Fruit fly (Drosophila melanogaster) whole organism, wandering third instar larva: ENCODE measurements around the gene Mitofilin.

ENCODE experiments used
- Abd-B ChIP-seq: fragments of >200 bp; optimal IDR thresholded peaks from 2 replicates; lab custom pipeline; 2017; ENCODE audit warnings: missing biosample characterization, missing genetic modification characterization
- CG32264 ChIP-seq: fragments of 200-800 bp; sonication (Bioruptor generic); optimal IDR thresholded peaks from 2 replicates; lab custom pipeline; 2016; ENCODE audit warnings: missing biosample characterization, missing genetic modification characterization
- CG9705 ChIP-seq: fragments of 200-800 bp; sonication (Bioruptor generic); optimal IDR thresholded peaks from 2 replicates; lab custom pipeline; 2018; ENCODE audit warnings: missing biosample characterization, mild to moderate bottlenecking, missing genetic modification characterization
- CrebA ChIP-seq: fragments of 200-800 bp; sonication (Bioruptor generic); optimal IDR thresholded peaks from 2 replicates; lab custom pipeline; 2016; ENCODE audit warnings: missing biosample characterization, mild to moderate bottlenecking, missing genetic modification characterization, borderline replicate concordance
- Dfd ChIP-seq: fragments of >200 bp; optimal IDR thresholded peaks from 2 replicates; lab custom pipeline; 2017; ENCODE audit warnings: missing biosample characterization, missing genetic modification characterization
- Dif ChIP-seq: fragments of 200-275, 200-300 bp; sonication (Bioruptor generic); optimal IDR thresholded peaks from 2 replicates; lab custom pipeline; 2018; ENCODE audit warnings: missing biosample characterization, missing genetic modification characterization; ENCODE audit not compliant: partially characterized antibody
- GATAd ChIP-seq: sonication (Bioruptor generic); optimal IDR thresholded peaks from 2 replicates; lab custom pipeline; 2016; ENCODE audit warnings: missing biosample characterization, missing genetic modification characterization
- HLH106 ChIP-seq: fragments of 200-800 bp; optimal IDR thresholded peaks from 3 replicates; lab custom pipeline; 2019; ENCODE audit warnings: missing biosample characterization, mild to moderate bottlenecking, missing genetic modification characterization, moderate library complexity
- Hnf4 ChIP-seq: fragments of 200-800 bp; sonication (Bioruptor generic); optimal IDR thresholded peaks from 2 replicates; lab custom pipeline; 2016; ENCODE audit warnings: missing biosample characterization, mild to moderate bottlenecking, missing genetic modification characterization
- Hr78 ChIP-seq: fragments of >200 bp; optimal IDR thresholded peaks from 2 replicates; lab custom pipeline; 2017; ENCODE audit warnings: missing biosample characterization, missing genetic modification characterization
- Mio ChIP-seq: sonication (Bioruptor generic); optimal IDR thresholded peaks from 2 replicates; lab custom pipeline; 2016; ENCODE audit warnings: missing biosample characterization, missing genetic modification characterization
- Myc ChIP-seq: fragments of >200 bp; optimal IDR thresholded peaks from 2 replicates; lab custom pipeline; 2017
- OdsH ChIP-seq: fragments of 200-800 bp; sonication (Bioruptor generic); optimal IDR thresholded peaks from 2 replicates; lab custom pipeline; 2016; ENCODE audit warnings: missing biosample characterization, mild to moderate bottlenecking, missing genetic modification characterization
- Rel ChIP-seq, 2 experiments: fragments of 200-800 bp; sonication (Bioruptor generic) in 1 of 2; optimal IDR thresholded peaks; 2 replicates in 1 of 2; 3 replicates in 1 of 2; lab custom pipeline; 2016 to 2019; ENCODE audit warnings: mild to moderate bottlenecking in 2 of 2, missing biosample characterization in 2 of 2, missing genetic modification characterization in 2 of 2, moderate library complexity in 1 of 2
- Sp1 ChIP-seq: fragments of 200-800 bp; sonication (Bioruptor generic); optimal IDR thresholded peaks from 3 replicates; lab custom pipeline; 2019; ENCODE audit warnings: missing biosample characterization, mild to moderate bottlenecking, missing genetic modification characterization, moderate library complexity
- Vsx2 ChIP-seq: fragments of 200-300, 225-300 bp; sonication (Bioruptor generic); optimal IDR thresholded peaks from 2 replicates; lab custom pipeline; 2018; ENCODE audit warnings: missing biosample characterization, missing genetic modification characterization; ENCODE audit not compliant: partially characterized antibody
- brk ChIP-seq: fragments of 200-800 bp; sonication (Bioruptor generic); optimal IDR thresholded peaks from 2 replicates; lab custom pipeline; 2016; ENCODE audit warnings: missing biosample characterization, mild to moderate bottlenecking, missing genetic modification characterization
- dl ChIP-seq, 2 experiments: fragments of 175-275, 200-275 bp in 1 of 2; fragments of 200-275 bp in 1 of 2; sonication (Bioruptor generic); optimal IDR thresholded peaks; lab custom pipeline; 2018; ENCODE audit warnings: mild to moderate bottlenecking in 2 of 2, missing biosample characterization in 2 of 2, missing genetic modification characterization in 2 of 2, moderate library complexity in 2 of 2; ENCODE audit not compliant: partially characterized antibody in 2 of 2, insufficient read depth in 1 of 2
- dsf ChIP-seq: sonication (Bioruptor generic); optimal IDR thresholded peaks from 2 replicates; lab custom pipeline; 2016; ENCODE audit warnings: missing biosample characterization, missing genetic modification characterization, borderline replicate concordance
- ey ChIP-seq: fragments of 200-800 bp; sonication (Bioruptor generic); optimal IDR thresholded peaks from 2 replicates; lab custom pipeline; 2016; ENCODE audit warnings: missing biosample characterization, missing genetic modification characterization
- foxo ChIP-seq, 2 experiments: fragments of 200-800 bp; sonication (Bioruptor generic); optimal IDR thresholded peaks; 2 replicates in 1 of 2; 3 replicates in 1 of 2; lab custom pipeline; 2016 to 2017; ENCODE audit warnings: missing biosample characterization in 2 of 2, missing genetic modification characterization in 2 of 2
- fru ChIP-seq: fragments of 200-800 bp; sonication (Bioruptor generic); optimal IDR thresholded peaks from 3 replicates; lab custom pipeline; 2016; ENCODE audit warnings: missing biosample characterization, mild to moderate bottlenecking, missing genetic modification characterization
- h ChIP-seq: fragments of 200-800 bp; sonication (Bioruptor generic); optimal IDR thresholded peaks from 3 replicates; lab custom pipeline; 2016; ENCODE audit warnings: missing biosample characterization, mild to moderate bottlenecking, missing genetic modification characterization
- jim ChIP-seq: fragments of 175-275, 200-325 bp; sonication (Bioruptor generic); optimal IDR thresholded peaks from 2 replicates; lab custom pipeline; 2016; ENCODE audit warnings: missing biosample characterization, mild to moderate bottlenecking, missing genetic modification characterization
- lola ChIP-seq: fragments of >200 bp; optimal IDR thresholded peaks from 2 replicates; lab custom pipeline; 2017; ENCODE audit warnings: missing biosample characterization, missing genetic modification characterization
- psq ChIP-seq: fragments of 200-800 bp; sonication (Bioruptor generic); optimal IDR thresholded peaks from 3 replicates; lab custom pipeline; 2017; ENCODE audit warnings: missing biosample characterization, mild to moderate bottlenecking, missing genetic modification characterization, moderate library complexity
- rgr ChIP-seq: fragments of 200-800 bp; sonication (Bioruptor generic); optimal IDR thresholded peaks from 3 replicates; lab custom pipeline; 2016; ENCODE audit warnings: missing biosample characterization, mild to moderate bottlenecking, missing genetic modification characterization
- sage ChIP-seq: fragments of 200-800 bp; sonication (Bioruptor generic); optimal IDR thresholded peaks from 2 replicates; lab custom pipeline; 2016; ENCODE audit warnings: missing biosample characterization, mild to moderate bottlenecking, missing genetic modification characterization
- sv ChIP-seq: fragments of 200-800 bp; sonication (Bioruptor generic); optimal IDR thresholded peaks from 3 replicates; lab custom pipeline; 2016; ENCODE audit warnings: missing biosample characterization, missing genetic modification characterization
- tai ChIP-seq: sonication (Bioruptor generic); optimal IDR thresholded peaks from 2 replicates; lab custom pipeline; 2016; ENCODE audit warnings: missing biosample characterization, missing genetic modification characterization
- usp ChIP-seq: fragments of >200 bp; optimal IDR thresholded peaks from 2 replicates; lab custom pipeline; 2017; ENCODE audit warnings: missing biosample characterization, missing genetic modification characterization
- woc ChIP-seq: sonication (Bioruptor generic); optimal IDR thresholded peaks from 2 replicates; lab custom pipeline; 2016; ENCODE audit warnings: missing biosample characterization, mild to moderate bottlenecking, missing genetic modification characterization

Mitofilin gene

DNA sequence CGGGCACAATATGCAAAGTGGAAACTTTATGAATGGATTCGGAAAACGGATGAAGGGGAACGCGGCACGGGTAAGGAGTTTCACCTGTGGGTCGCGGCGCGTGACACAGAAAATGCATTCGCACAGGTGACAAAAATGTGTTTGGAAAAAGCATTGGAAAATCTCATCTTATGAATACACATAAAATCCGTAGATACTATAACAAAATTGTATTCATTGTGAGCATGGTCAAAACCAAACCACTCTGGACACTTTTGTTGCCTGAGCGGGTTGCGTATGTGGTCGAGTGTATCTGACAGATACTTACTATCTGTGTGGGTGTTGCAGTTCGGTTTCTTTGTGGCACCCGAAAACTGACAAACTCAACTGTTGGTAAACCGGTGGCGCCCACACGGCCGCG is 16.3 kb upstream of the Mitofilin start:
- TF ChIP-seq dl (GFP tag; optimal IDR thresholded peaks at IDR 0.05; lab: Kevin White, UChicago; ENCODE audit: insufficient read depth in 1 of 2, partially characterized antibody in 2 of 2) = no peak
- peak; percentile 10 for TF ChIP-seq Sp1
- TF ChIP-seq Vsx2 (GFP tag; lab: Kevin White, UChicago) = no peak
- peak; percentile 61 for TF ChIP-seq OdsH
- peak; percentile 50 for TF ChIP-seq psq
- no peak for TF ChIP-seq woc (GFP tag; lab: Kevin White, UChicago)
- TF ChIP-seq CrebA (GFP tag; lab: Kevin White, UChicago) = no peak
- no peak for TF ChIP-seq usp (GFP tag; lab: Kevin White, UChicago)
- TF ChIP-seq Mio (GFP tag; lab: Kevin White, UChicago) = no peak
- TF ChIP-seq h = no peak
- no peak for TF ChIP-seq lola (GFP tag; lab: Kevin White, UChicago)
- TF ChIP-seq HLH106 (tag; lab: Kevin White, UChicago) = peak; percentile 19
- no peak for TF ChIP-seq Hr78
- TF ChIP-seq rgr = peak; percentile 71
- TF ChIP-seq sv = no peak
- no peak for TF ChIP-seq Dif (GFP tag; lab: Kevin White, UChicago)
- no peak for TF ChIP-seq brk (GFP tag; lab: Kevin White, UChicago)
- peak; percentile 62 for TF ChIP-seq ey (GFP tag; lab: Kevin White, UChicago)
- TF ChIP-seq tai (GFP tag; lab: Kevin White, UChicago) = no peak

dm6 chr3R:22035552-22035951 is 12.4 kb upstream of the Mitofilin start:
- no peak for TF ChIP-seq Rel (GFP tag; optimal IDR thresholded peaks at IDR 0.05; lab: Kevin White, UChicago)
- peak; percentile 56 for TF ChIP-seq Rel (tag; optimal IDR thresholded peaks at IDR 0.05; lab: Kevin White, UChicago)
- TF ChIP-seq Myc = peak; percentile 52
- TF ChIP-seq woc (GFP tag; lab: Kevin White, UChicago) = no peak

DNA sequence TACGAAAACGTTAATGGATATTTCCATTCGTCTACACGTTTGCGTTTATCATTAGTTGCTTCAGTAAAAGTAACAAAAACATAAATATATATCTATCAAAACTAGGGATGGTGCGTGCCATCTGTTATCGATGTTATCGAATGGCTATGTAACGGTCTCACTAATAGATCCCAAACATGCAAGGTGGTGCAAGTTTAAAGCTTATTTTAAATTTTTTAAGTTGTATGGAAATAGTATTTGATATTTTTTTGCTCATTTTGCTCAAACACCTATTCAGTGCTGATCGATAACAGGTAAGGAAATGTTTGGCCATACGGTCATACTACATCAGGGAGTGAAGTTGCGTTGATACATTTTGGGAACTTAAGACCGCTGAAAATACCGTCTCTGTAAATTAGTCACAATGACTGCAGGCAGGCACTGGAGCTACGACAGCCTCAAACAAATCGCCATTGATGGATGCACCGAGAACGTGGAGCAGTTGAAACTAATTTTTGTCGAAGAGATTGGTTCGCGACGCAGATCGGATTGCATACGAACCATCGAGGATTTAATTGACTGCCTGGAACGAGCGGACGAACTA is 11.1 kb upstream of the Mitofilin start, which contains the start of the genes CG45099, CG6015, pit and Fadd:
TSS of gene CG45099 (minus strand) at position 127 of the 583 bp plus-strand sequence.
TSS of gene CG6015 (minus strand) at position 127 of the 583 bp plus-strand sequence.
TSS of gene pit (plus strand) at position 139 of the 583 bp plus-strand sequence.
TSS of gene Fadd (plus strand) at position 296 of the 583 bp plus-strand sequence.
- TF ChIP-seq CG32264 (GFP tag; lab: Kevin White, UChicago) (peak; percentile 7), CG9705 (no peak)

DNA sequence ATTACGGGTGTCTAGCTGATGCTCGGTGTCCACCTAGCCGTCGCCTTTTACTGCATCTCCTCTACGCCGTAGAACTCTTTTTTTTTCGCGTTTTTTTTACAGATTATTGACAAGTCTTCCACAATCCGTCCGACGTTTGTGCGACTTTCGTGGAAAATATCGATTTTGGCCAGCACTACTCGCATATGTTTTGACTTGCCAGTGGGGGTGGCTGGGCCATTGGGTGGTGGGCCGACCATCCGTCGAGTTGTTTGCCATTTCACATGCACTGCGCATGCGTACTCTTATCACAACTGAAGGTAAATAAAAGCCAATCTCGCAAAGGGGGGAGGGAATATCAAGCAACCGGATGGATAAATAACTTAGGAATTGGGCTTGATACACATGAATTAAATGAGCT is 8.6 kb upstream of the Mitofilin start, which contains the start of gene CG13409:
TSS of gene CG13409 (minus strand) at position 163 of the 400 bp plus-strand sequence.
- TF ChIP-seq fru = no peak
- TF ChIP-seq Sp1 = no peak
- no peak for TF ChIP-seq h
- no peak for TF ChIP-seq Rel (GFP tag; optimal IDR thresholded peaks at IDR 0.05; lab: Kevin White, UChicago)
- no peak for TF ChIP-seq Rel (tag; optimal IDR thresholded peaks at IDR 0.05; lab: Kevin White, UChicago)
- TF ChIP-seq ey (GFP tag; lab: Kevin White, UChicago) = no peak
- no peak for TF ChIP-seq sage (GFP tag; lab: Kevin White, UChicago)
- TF ChIP-seq Mio (GFP tag; lab: Kevin White, UChicago) = no peak
- no peak for TF ChIP-seq jim
- TF ChIP-seq Hnf4 (GFP tag; lab: Kevin White, UChicago) = no peak
- no peak for TF ChIP-seq Hr78
- TF ChIP-seq sv = no peak
- no peak for TF ChIP-seq Vsx2 (GFP tag; lab: Kevin White, UChicago)
- TF ChIP-seq tai (GFP tag; lab: Kevin White, UChicago) = no peak
- TF ChIP-seq GATAd (GFP tag; lab: Kevin White, UChicago) = no peak
- TF ChIP-seq foxo (GFP tag; optimal IDR thresholded peaks at IDR 0.05; lab: Kevin White, UChicago) = no peak
- TF ChIP-seq HLH106 (tag; lab: Kevin White, UChicago) = no peak
- no peak for TF ChIP-seq woc (GFP tag; lab: Kevin White, UChicago)
- no peak for TF ChIP-seq dsf (GFP tag; lab: Kevin White, UChicago)
- no peak for TF ChIP-seq OdsH
- TF ChIP-seq, all 38 proteins: peak for 0

DNA sequence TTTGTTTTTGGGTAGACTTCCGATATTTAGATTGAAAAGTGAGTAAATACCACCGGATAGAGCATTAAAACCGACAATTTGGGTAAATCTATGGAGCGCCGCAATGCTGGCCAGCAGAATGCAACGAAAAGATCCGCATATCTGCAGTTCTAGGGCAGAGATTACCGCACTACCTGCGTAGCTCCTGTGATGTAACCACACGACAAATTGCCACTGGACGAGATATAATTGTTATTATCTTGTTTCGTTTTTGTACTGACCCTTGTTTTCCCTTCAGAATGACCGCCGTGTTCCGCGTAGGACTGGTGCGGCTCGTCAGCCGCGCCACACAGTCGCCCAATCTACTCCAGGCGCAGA is 4.6 kb upstream of the Mitofilin start:
- TF ChIP-seq Hnf4 (GFP tag; lab: Kevin White, UChicago) = no peak
- no peak for TF ChIP-seq OdsH
- TF ChIP-seq ey (GFP tag; lab: Kevin White, UChicago) = no peak
- TF ChIP-seq usp (GFP tag; lab: Kevin White, UChicago) = no peak
- no peak for TF ChIP-seq CG9705
- TF ChIP-seq dl (GFP tag; optimal IDR thresholded peaks at IDR 0.05; lab: Kevin White, UChicago; ENCODE audit: insufficient read depth in 1 of 2, partially characterized antibody in 2 of 2) = no peak
- no peak for TF ChIP-seq rgr
- TF ChIP-seq Abd-B (GFP tag; lab: Kevin White, UChicago) = no peak
- no peak for TF ChIP-seq Mio (GFP tag; lab: Kevin White, UChicago)
- TF ChIP-seq woc (GFP tag; lab: Kevin White, UChicago) = no peak
- no peak for TF ChIP-seq Dfd (GFP tag; lab: Kevin White, UChicago)
- no peak for TF ChIP-seq lola (GFP tag; lab: Kevin White, UChicago)
